Worm (Caenorhabditis elegans): Measurements from ENCODE around the gene C08F8.9.

C08F8.9 gene

DNA sequence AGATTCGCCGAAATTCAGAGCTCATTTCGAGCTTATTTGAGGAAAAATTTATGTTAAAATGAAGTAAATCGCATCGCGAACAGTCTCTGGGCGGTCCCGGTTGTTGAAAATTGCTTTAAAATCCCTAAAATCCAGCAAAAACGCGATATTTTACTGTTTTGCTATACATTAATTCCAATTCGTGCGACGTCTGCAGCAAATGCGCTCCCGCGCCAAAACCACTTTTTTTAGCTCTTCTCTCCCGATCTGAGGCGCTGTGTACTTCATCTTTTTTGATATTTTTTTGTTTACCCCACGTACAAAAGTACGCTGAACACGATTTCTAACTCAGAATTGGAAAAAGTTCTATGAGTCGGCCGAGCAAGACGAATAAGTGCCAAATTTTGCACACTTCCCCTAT, 20.6 kb upstream of the C08F8.9 start, which contains the start of gene R07H5.16:
R07H5.16 (plus strand) TSS at position 348 of the 400 bp plus-strand sequence.
- TF ChIP-seq ceh-31 (tag; optimal IDR thresholded peaks at IDR 0.05), result peak; percentile 12

DNA sequence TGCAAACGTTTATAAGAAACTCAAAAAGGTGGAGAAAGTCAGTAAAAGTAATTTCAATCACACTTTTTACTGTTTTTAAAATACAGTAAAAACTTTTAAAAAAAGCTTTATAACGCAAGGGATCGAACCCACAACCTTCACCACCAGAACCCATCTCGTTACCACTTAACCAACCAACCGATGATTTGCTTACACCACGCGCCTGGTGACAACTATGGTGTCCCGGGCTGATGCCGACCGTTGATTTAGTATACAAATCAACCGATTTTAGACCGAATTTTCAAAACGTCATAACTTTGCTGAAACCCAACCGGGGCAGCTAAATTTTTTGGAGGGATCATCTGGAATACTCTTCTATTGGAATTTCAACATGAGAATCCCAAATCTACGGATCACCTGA, 18.5 kb upstream of the C08F8.9 start:
- TF ChIP-seq sox-2 (GFP tag; IDR thresholded peaks at IDR 0.05), result peak; percentile 22; the same call in 1 of the 2 replicates

DNA sequence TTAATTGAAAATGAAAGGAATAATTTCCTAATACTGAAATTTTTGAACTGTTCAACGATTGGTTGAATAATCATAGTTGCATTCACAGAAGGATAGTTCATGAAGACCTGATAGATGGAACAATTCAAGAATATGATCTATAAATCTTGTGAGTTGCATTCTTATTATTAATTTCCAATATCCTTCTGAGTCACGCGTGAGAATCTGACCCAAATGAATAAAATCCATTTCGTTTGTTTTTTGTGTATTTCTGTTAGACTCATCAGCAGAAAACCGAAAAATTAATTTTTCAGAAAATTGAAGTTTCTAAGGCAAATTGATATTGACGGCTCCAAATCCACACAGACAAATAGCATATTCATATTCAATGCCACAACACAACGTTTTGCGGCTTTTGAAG, 11.0 kb upstream of the C08F8.9 start, which contains the start of gene fbxb-79:
fbxb-79 (minus strand) TSS at position 101 of the 400 bp plus-strand sequence.
- TF ChIP-seq unc-3 (GFP tag; conservative IDR thresholded peaks at IDR 0.05) (no peak), unc-3 (tag; optimal IDR thresholded peaks at IDR 0.05) (no peak), madf-2 (tag; optimal IDR thresholded peaks at IDR 0.05) (no peak), sox-2 (GFP tag; IDR thresholded peaks at IDR 0.05) (no peak), fkh-10 (GFP tag; optimal IDR thresholded peaks at IDR 0.05) (no peak), unc-42 (tag; optimal IDR thresholded peaks at IDR 0.05) (no peak), unc-55 (GFP tag; optimal IDR thresholded peaks at IDR 0.05) (no peak), elt-2 (tag; optimal IDR thresholded peaks at IDR 0.05) (no peak), pat-9 (tag; optimal IDR thresholded peaks at IDR 0.05) (no peak), ets-4 (tag; optimal IDR thresholded peaks at IDR 0.05) (no peak), npax-4 (tag; optimal IDR thresholded peaks at IDR 0.05) (no peak), ceh-31 (tag; optimal IDR thresholded peaks at IDR 0.05) (no peak), ceh-19 (GFP tag; optimal IDR thresholded peaks at IDR 0.05) (no peak), ceh-6 (GFP tag; optimal IDR thresholded peaks at IDR 0.05) (no peak), zip-5 (tag; optimal IDR thresholded peaks at IDR 0.05) (no peak)

DNA sequence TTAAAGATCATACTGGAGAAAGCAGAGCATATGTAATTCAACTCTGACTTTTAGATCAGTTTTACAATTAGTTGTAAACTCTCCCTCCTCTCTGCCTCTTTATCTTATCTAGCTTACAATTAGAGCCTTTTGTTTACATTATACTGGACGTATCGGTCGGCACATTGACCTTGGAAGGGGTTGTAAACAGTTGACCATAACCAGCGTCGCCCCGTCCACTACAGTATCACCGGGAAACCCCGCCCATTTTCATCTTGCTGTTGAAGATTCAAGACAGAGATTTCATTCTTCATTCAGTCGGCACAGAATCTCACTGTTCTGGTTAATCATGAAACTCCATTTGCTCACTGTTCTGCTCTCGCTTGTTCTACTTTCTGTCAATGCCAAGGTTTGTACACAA, 8.3 kb upstream of the C08F8.9 start, which contains the start of gene sdz-27:
sdz-27 (plus strand) TSS at position 301 of the 400 bp plus-strand sequence.
- TF ChIP-seq ets-4 (tag; optimal IDR thresholded peaks at IDR 0.05) (no peak), elt-4 (tag; optimal IDR thresholded peaks at IDR 0.05) (no peak), hlh-13 (GFP tag; optimal IDR thresholded peaks at IDR 0.05) (no peak)

DNA sequence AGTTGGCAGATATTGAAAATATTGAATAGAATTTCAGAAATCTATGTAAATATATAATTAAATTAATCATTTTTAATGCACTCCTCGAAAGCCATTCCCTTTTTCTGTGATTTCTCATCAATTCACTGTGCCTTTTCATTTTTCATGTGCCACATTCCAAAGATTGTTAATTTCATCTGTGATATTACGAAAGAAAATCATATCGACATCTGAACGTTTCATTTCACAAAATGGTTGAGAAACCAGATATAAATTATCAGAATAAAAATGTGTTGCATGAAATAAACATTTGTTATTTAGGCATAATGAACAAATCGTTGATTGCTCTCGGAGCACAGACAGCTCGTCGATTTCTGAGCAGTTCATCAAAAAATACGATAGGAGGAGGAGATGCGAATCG, 5.6 kb upstream of the C08F8.9 start, which contains the start of gene nuaf-3:
nuaf-3 (plus strand) TSS at position 301 of the 400 bp plus-strand sequence.
- no peak for TF ChIP-seq ceh-14 (tag; optimal IDR thresholded peaks at IDR 0.05)
- no peak for TF ChIP-seq lin-11 (tag; optimal IDR thresholded peaks at IDR 0.05)
- TF ChIP-seq unc-86 (tag; optimal IDR thresholded peaks at IDR 0.05), result no peak
- TF ChIP-seq fax-1 (tag; optimal IDR thresholded peaks at IDR 0.05), result no peak
- no peak for TF ChIP-seq sdc-2 (tag; optimal IDR thresholded peaks at IDR 0.05)
- no peak for TF ChIP-seq Y22D7AL.16 (tag; optimal IDR thresholded peaks at IDR 0.05)
- TF ChIP-seq ceh-6 (GFP tag; optimal IDR thresholded peaks at IDR 0.05), result no peak
- TF ChIP-seq ceh-22 (tag; optimal IDR thresholded peaks at IDR 0.05), result no peak
- TF ChIP-seq ref-2 (tag; optimal IDR thresholded peaks at IDR 0.05), result no peak
- TF ChIP-seq ahr-1 (tag; optimal IDR thresholded peaks at IDR 0.05), result no peak
- TF ChIP-seq tbx-2 (tag; optimal IDR thresholded peaks at IDR 0.05), result no peak
- no peak for TF ChIP-seq madf-2 (tag; optimal IDR thresholded peaks at IDR 0.05)
- no peak for TF ChIP-seq rnt-1 (tag; optimal IDR thresholded peaks at IDR 0.05)

DNA sequence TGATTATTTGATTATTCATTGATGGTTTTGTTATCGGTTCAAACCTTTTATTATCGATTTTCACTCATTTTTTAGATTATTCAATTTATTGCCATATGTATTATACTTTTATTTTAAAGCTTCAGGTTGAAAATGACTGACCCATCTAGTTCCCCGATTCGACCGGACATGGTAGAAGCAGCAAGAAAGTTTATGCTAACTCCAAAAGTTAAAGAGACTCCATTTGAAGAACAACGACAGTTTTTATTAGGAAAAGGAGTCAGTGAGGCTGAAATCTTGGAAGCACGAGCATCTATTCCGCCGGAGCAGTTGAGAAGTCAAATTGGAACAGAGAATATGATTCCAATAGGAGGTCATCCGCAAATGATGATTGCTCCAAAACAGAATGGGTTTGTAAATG, 4.6 kb upstream of the C08F8.9 start, which contains the start of gene prx-14:
prx-14 (plus strand) TSS at position 120 of the 400 bp plus-strand sequence.
- TF ChIP-seq hlh-13 (GFP tag; optimal IDR thresholded peaks at IDR 0.05), result no peak
- TF ChIP-seq elt-2 (tag; optimal IDR thresholded peaks at IDR 0.05), result peak; percentile 33

DNA sequence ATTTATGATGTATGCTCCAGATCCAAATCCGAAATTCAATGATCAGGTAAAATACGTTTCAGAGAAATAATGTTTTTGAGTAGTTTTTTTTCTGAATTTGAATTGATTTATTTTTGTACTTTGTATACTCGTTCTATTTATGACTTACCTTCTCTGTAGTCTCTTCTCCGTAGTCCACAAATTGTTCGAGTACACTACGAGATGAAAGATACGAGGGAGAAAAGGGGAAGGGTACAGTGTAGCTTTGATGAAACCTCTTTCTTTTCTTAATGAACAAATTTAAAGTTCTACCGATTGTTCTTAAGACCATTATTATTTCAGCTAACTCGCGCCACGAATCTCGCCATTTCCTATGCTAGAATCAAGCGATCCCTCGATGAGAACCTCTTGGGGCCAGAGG, 1.7 kb upstream of the C08F8.9 start:
- TF ChIP-seq Y22D7AL.16 (tag; optimal IDR thresholded peaks at IDR 0.05) (no peak), gmeb-2 (tag; optimal IDR thresholded peaks at IDR 0.05) (no peak), unc-55 (GFP tag; optimal IDR thresholded peaks at IDR 0.05) (no peak), ceh-24 (tag; optimal IDR thresholded peaks at IDR 0.05) (no peak), pqm-1 (tag; optimal IDR thresholded peaks at IDR 0.05) (no peak), dmd-4 (tag; optimal IDR thresholded peaks at IDR 0.05; ENCODE audit: borderline replicate concordance) (no peak), nfya-1 (tag; optimal IDR thresholded peaks at IDR 0.05) (no peak), ztf-16 (tag; optimal IDR thresholded peaks at IDR 0.05) (no peak), ceh-19 (GFP tag; optimal IDR thresholded peaks at IDR 0.05) (no peak), C08G9.2 (tag; optimal IDR thresholded peaks at IDR 0.05) (no peak), ceh-2 (tag; optimal IDR thresholded peaks at IDR 0.05) (no peak), ama-1 (optimal IDR thresholded peaks at IDR 0.05) (no peak), ets-4 (tag; optimal IDR thresholded peaks at IDR 0.05) (no peak), hlh-13 (GFP tag; optimal IDR thresholded peaks at IDR 0.05) (no peak), hlh-6 (tag; optimal IDR thresholded peaks at IDR 0.05) (no peak), pax-1 (tag; optimal IDR thresholded peaks at IDR 0.05) (no peak), npax-4 (tag; optimal IDR thresholded peaks at IDR 0.05) (no peak), hlh-30 (tag; optimal IDR thresholded peaks at IDR 0.05; ENCODE audit: insufficient read depth) (no peak), mec-3 (tag; optimal IDR thresholded peaks at IDR 0.05; ENCODE audit: borderline replicate concordance) (no peak)

Measured in whole organism, late embryonic.